Fruit fly (Drosophila melanogaster): ENCODE results near the gene Sfp36F.

DNA sequence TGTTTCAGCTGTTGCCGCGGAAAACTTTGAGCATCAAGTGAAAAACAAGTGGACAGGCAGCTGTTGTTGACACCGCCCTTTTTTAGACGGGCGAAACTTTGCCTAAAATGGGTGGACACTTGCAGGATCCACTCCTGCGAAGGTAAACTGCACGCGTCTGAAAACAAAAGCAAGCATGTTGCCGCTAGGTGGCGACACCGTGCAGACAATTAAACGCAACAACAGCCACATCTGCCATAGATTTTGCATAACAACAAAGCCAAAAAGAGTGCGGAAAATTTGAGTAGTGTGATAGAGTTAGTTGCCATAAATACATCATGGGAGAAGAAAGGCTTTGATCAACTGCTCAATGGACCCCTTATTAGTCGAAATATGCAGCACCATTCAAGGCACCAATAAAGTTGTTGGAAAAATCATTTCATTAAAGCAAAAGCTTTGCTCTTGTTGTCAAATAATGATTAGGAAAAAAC lies 2.1 kb downstream of the Sfp36F start, which contains the start of gene CG5790:
- TF ChIP-seq CG1603 (tag; optimal IDR thresholded peaks at IDR 0.05) = no peak
- no peak for TF ChIP-seq CG7372 (GFP tag; IDR thresholded peaks at IDR 0.05)
- no peak for TF ChIP-seq fru (optimal IDR thresholded peaks at IDR 0.05)
- no peak for TF ChIP-seq CG11504 (tag; optimal IDR thresholded peaks at IDR 0.05)
- TF ChIP-seq Dek (tag; optimal IDR thresholded peaks at IDR 0.05) = no peak
- no peak for TF ChIP-seq ara (GFP tag; IDR thresholded peaks at IDR 0.05)
